Worm (Caenorhabditis elegans) whole organism, late embryonic: ENCODE data around the gene F56D2.2.

Experiments
- elt-2 ChIP-seq: sonication (generic microtip); optimal IDR thresholded peaks from 2 replicates; lab custom pipeline; 2016; ENCODE audit warnings: missing genetic modification reagents, missing genetic modification characterization, missing compliant biosample characterization
- hlh-6 ChIP-seq: sonication (generic microtip); optimal IDR thresholded peaks from 2 replicates; lab custom pipeline; 2016; ENCODE audit warnings: missing genotype, missing genetic modification characterization, missing compliant biosample characterization
- mec-3 ChIP-seq: sonication (generic microtip); optimal IDR thresholded peaks from 2 replicates; lab custom pipeline; 2016; ENCODE audit warnings: borderline replicate concordance, missing genetic modification characterization, missing compliant biosample characterization

- TF ChIP-seq mec-3 (tag; lab: Kevin White, UChicago) (no peak), hlh-6 (tag; lab: Kevin White, UChicago) (no peak), elt-2 (tag; lab: Kevin White, UChicago) (no peak)
Measured at ce11 chrIII:5624835-5625234, 37.8 kb downstream of the F56D2.2 start, which contains the start of gene daf-4.
